Worm (Caenorhabditis elegans): Measurements from ENCODE around the gene Y22D7AL.1.

The Y22D7AL.1 gene

DNA sequence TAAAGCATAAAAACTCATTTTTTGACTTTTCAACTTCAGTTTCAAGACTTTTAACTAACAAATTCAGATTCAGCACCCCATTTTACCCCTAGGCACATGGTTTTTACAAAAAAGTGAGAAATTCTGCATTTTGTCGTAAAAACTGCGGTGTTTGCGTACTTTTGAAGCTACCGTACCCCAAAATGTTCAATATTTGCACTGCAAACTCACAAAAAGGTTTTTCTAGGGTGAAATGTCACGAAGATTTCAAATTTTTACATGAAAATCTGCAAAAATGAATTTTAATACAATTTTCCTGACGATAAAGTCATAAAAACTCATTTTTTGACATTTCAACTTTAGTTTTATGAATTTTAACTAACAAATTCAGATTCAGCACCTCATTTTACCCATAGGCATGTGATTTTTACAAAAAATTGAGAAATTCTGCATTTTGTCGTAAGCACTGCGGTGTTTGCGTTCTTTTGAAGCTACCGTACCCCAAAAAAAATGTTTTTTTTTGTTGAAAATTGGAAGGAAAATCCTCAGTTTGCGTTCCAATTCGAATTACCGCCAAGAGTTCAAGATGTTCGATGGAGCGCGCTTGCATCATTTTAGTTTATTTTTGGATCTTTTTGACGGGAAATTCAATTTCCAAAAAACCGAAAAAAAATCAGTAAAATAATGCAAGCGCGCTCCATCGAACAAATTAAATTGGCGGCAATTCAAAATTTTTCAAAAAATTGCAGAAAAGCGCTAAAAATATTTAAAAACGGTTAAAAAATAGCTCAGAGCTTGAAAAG is 35.8 kb upstream of the Y22D7AL.1 start:
- TF ChIP-seq hsf-1 (GFP tag; IDR thresholded peaks at IDR 0.05) (peak; percentile 82), madf-8 (GFP tag; conservative IDR thresholded peaks at IDR 0.05) (0 out of 2 replicates have a peak, but pooled peaks have one; percentile 7), B0019.2 (GFP tag; conservative IDR thresholded peaks at IDR 0.05) (no peak), lin-35 (GFP tag; optimal IDR thresholded peaks at IDR 0.05) (no peak), lin-40 (tag; optimal IDR thresholded peaks at IDR 0.05) (peak; percentile 43), ets-4 (GFP tag; optimal IDR thresholded peaks at IDR 0.05) (no peak), D2030.7 (GFP tag; IDR thresholded peaks at IDR 0.05) (peak; percentile 38; the same call in 1 of the 2 replicates), snpc-1.1 (tag; optimal IDR thresholded peaks at IDR 0.05; ENCODE audit: insufficient read depth) (no peak), T26A5.8 (tag; optimal IDR thresholded peaks at IDR 0.05) (peak; percentile 39), mel-28 (tag; optimal IDR thresholded peaks at IDR 0.05; ENCODE audit: borderline replicate concordance) (no peak), madf-10 (tag; optimal IDR thresholded peaks at IDR 0.05) (peak; percentile 6), F22D6.2 (tag; optimal IDR thresholded peaks at IDR 0.05) (no peak), egrh-3 (GFP tag; IDR thresholded peaks at IDR 0.05) (no peak), nfya-1 (tag; optimal IDR thresholded peaks at IDR 0.05; ENCODE audit: borderline replicate concordance, insufficient read depth) (no peak), zfh-2 (GFP tag; conservative IDR thresholded peaks at IDR 0.05) (no peak), F37B4.10 (GFP tag; IDR thresholded peaks at IDR 0.05) (no peak), madf-6 (GFP tag; IDR thresholded peaks at IDR 0.05) (peak; percentile 63), C06A6.2 (GFP tag; conservative IDR thresholded peaks at IDR 0.05) (no peak), ztf-6 (GFP tag; IDR thresholded peaks at IDR 0.05) (no peak), lsy-27 (tag; optimal IDR thresholded peaks at IDR 0.05; ENCODE audit: borderline replicate concordance, insufficient read depth) (no peak), attf-3 (GFP tag; conservative IDR thresholded peaks at IDR 0.05) (no peak), nhr-27 (tag; optimal IDR thresholded peaks at IDR 0.05) (no peak), F55B11.4 (tag; optimal IDR thresholded peaks at IDR 0.05; ENCODE audit: borderline replicate concordance, insufficient read depth) (no peak), bed-1 (GFP tag; IDR thresholded peaks at IDR 0.05) (no peak), lsl-1 (GFP tag; optimal IDR thresholded peaks at IDR 0.05) (peak; percentile 55), sdz-38 (tag; optimal IDR thresholded peaks at IDR 0.05) (no peak), mes-4 (tag; optimal IDR thresholded peaks at IDR 0.05) (no peak), ztf-25 (GFP tag; IDR thresholded peaks at IDR 0.05) (peak; percentile 79), hmg-1.2 (GFP tag; IDR thresholded peaks at IDR 0.05) (0 out of 2 replicates have a peak, but pooled peaks have one; percentile 36), rec-8 (tag; optimal IDR thresholded peaks at IDR 0.05) (peak in 1 of 2 experiments; percentile 41), B0336.3 (GFP tag; IDR thresholded peaks at IDR 0.05) (peak; percentile 90), K12H6.12 (tag; optimal IDR thresholded peaks at IDR 0.05) (no peak), efl-1 (GFP tag; optimal IDR thresholded peaks at IDR 0.05) (peak; percentile 45), ztf-18 (tag; optimal IDR thresholded peaks at IDR 0.05) (peak; percentile 40), cebp-1 (GFP tag; IDR thresholded peaks at IDR 0.05) (0 out of 2 replicates have a peak, but pooled peaks have one; percentile 7), cebp-1 (tag; optimal IDR thresholded peaks at IDR 0.05) (peak; percentile 68), him-1 (tag; optimal IDR thresholded peaks at IDR 0.05) (no peak), snpc-1.3 (tag; optimal IDR thresholded peaks at IDR 0.05; ENCODE audit: insufficient read depth) (no peak), egl-44 (GFP tag; IDR thresholded peaks at IDR 0.05) (no peak), hlh-26 (GFP tag; conservative IDR thresholded peaks at IDR 0.05) (no peak), akir-1 (GFP tag; optimal IDR thresholded peaks at IDR 0.05) (no peak), Y56A3A.18 (GFP tag; IDR thresholded peaks at IDR 0.05) (0 out of 2 replicates have a peak, but pooled peaks have one; percentile 29), K11D2.4 (GFP tag; IDR thresholded peaks at IDR 0.05) (no peak), repo-1 (tag; optimal IDR thresholded peaks at IDR 0.05) (peak; percentile 93), sptf-2 (GFP tag; optimal IDR thresholded peaks at IDR 0.05) (no peak), ztf-26 (tag; optimal IDR thresholded peaks at IDR 0.05) (peak; percentile 82)
